Worm (Caenorhabditis elegans): Measurements from ENCODE around the gene nid-1.

ce11 chrV:12954261-12954660 is 44.4 kb downstream of the nid-1 start:
- TF ChIP-seq zag-1 (tag; optimal IDR thresholded peaks at IDR 0.05) (no peak), elt-3 (tag; optimal IDR thresholded peaks at IDR 0.05) (no peak), ama-1 (optimal IDR thresholded peaks at IDR 0.05) (no peak), aly-2 (tag; optimal IDR thresholded peaks at IDR 0.05) (no peak), sma-3 (GFP tag; optimal IDR thresholded peaks at IDR 0.05) (no peak), nhr-12 (tag; optimal IDR thresholded peaks at IDR 0.05) (no peak)

Data from whole organism, L2 larva.